Worm (Caenorhabditis elegans): ENCODE results near the gene idpc-7.

The idpc-7 gene

ce11 chrV:9568707-9569106, 50.1 kb downstream of the idpc-7 start, which contains the start of gene F25B3.4:
TSS of gene F25B3.4 (minus strand) at chrV:9568807.
- no peak for TF ChIP-seq tbx-2 (tag; optimal IDR thresholded peaks at IDR 0.05)
- TF ChIP-seq ceh-19 (GFP tag; optimal IDR thresholded peaks at IDR 0.05), result no peak
- TF ChIP-seq ttx-3 (tag; optimal IDR thresholded peaks at IDR 0.05), result no peak
- no peak for TF ChIP-seq hlh-8 (tag; optimal IDR thresholded peaks at IDR 0.05)
- TF ChIP-seq che-1 (tag; optimal IDR thresholded peaks at IDR 0.05), result no peak
- no peak for TF ChIP-seq mec-3 (tag; optimal IDR thresholded peaks at IDR 0.05; ENCODE audit: borderline replicate concordance)
- TF ChIP-seq unc-42 (tag; optimal IDR thresholded peaks at IDR 0.05), result no peak
- no peak for TF ChIP-seq pha-4 (tag; optimal IDR thresholded peaks at IDR 0.05)
- no peak for TF ChIP-seq ahr-1 (tag; optimal IDR thresholded peaks at IDR 0.05)
- no peak for TF ChIP-seq fax-1 (tag; optimal IDR thresholded peaks at IDR 0.05)
- no peak for TF ChIP-seq hlh-13 (GFP tag; optimal IDR thresholded peaks at IDR 0.05)
- no peak for TF ChIP-seq ceh-31 (tag; optimal IDR thresholded peaks at IDR 0.05)
- no peak for TF ChIP-seq ceh-24 (tag; optimal IDR thresholded peaks at IDR 0.05)
- no peak for TF ChIP-seq ama-1 (optimal IDR thresholded peaks at IDR 0.05)
- TF ChIP-seq dve-1 (tag; optimal IDR thresholded peaks at IDR 0.05), result no peak
- no peak for TF ChIP-seq ref-2 (tag; optimal IDR thresholded peaks at IDR 0.05)
- TF ChIP-seq K09A11.1 (tag; optimal IDR thresholded peaks at IDR 0.05; ENCODE audit: insufficient read depth), result no peak
- TF ChIP-seq ceh-9 (tag; optimal IDR thresholded peaks at IDR 0.05), result no peak
- TF ChIP-seq ets-4 (tag; optimal IDR thresholded peaks at IDR 0.05), result no peak
- no peak for TF ChIP-seq K02D7.2 (tag; optimal IDR thresholded peaks at IDR 0.05)
